Fruit fly (Drosophila melanogaster) Kc167 (cell line): ENCODE data around the gene Osi21.

Experiments used
- Myc ChIP-seq: fragments of >200 bp; optimal IDR thresholded peaks from 2 replicates; lab custom pipeline; 2017; ENCODE audit warnings: missing external identifiers
- Sin3A ChIP-seq: fragments of >200 bp; optimal IDR thresholded peaks from 2 replicates; lab custom pipeline; 2018; ENCODE audit warnings: missing external identifiers
- h ChIP-seq: fragments of >200 bp; optimal IDR thresholded peaks from 3 replicates; lab custom pipeline; 2018; ENCODE audit warnings: missing external identifiers
- insv ChIP-seq: fragments of >200 bp; optimal IDR thresholded peaks from 3 replicates; lab custom pipeline; 2018; ENCODE audit warnings: missing external identifiers
- psq ChIP-seq: fragments of >200 bp; optimal IDR thresholded peaks from 2 replicates; lab custom pipeline; 2017; ENCODE audit warnings: missing external identifiers
- ttk ChIP-seq: sonication (Bioruptor generic); optimal IDR thresholded peaks from 2 replicates; lab custom pipeline; 2017; ENCODE audit warnings: missing external identifiers

DNA sequence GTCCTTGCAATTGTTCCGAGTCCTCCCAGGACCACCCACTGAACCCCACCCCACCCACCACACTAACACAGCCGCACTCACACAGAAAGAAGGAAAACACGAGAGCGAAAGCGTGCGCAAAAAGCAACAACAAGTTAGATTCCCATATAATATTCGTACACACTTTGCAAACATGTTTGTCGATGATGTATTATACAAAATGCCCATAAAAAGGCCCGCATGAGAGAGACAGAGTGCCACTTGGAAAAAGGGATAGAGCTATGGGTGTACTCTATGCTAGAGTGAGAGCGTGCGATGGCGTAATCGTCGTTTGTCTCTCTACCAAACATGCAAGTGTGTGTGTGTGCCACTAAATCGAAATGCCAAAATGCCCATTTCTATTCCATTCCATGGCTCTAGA lies 37.8 kb downstream of the Osi21 start:
- TF ChIP-seq insv (lab: Kevin White, UChicago) (no peak), Sin3A (no peak), psq (lab: Kevin White, UChicago) (no peak), Myc (lab: Kevin White, UChicago) (no peak), h (no peak), ttk (lab: Kevin White, UChicago) (no peak)
